Fruit fly (Drosophila melanogaster): ENCODE measurements around the gene GMF.

GMF gene

dm6 chr2L:16287602-16288392 is 15.0 kb downstream of the GMF start, which contains the start of the genes crp and pkaap (continued):
- TF ChIP-seq luna (GFP tag; optimal IDR thresholded peaks at IDR 0.05): peak; percentile 36
- no peak for TF ChIP-seq CG1024 (GFP tag; IDR thresholded peaks at IDR 0.05)
- peak; percentile 65 for TF ChIP-seq CG7556 (GFP tag; optimal IDR thresholded peaks at IDR 0.05)
- TF ChIP-seq CG1603 (tag; optimal IDR thresholded peaks at IDR 0.05): peak; percentile 89
- peak; percentile 82 for TF ChIP-seq emc (GFP tag; optimal IDR thresholded peaks at IDR 0.05)
- no peak for TF ChIP-seq CG11695 (GFP tag; IDR thresholded peaks at IDR 0.05)
- TF ChIP-seq lov (optimal IDR thresholded peaks at IDR 0.05): no peak
- no peak for TF ChIP-seq lov (GFP tag; IDR thresholded peaks at IDR 0.05)
- TF ChIP-seq Dfd (GFP tag; optimal IDR thresholded peaks at IDR 0.05): no peak
- peak; percentile 70 for TF ChIP-seq CG9817 (tag; optimal IDR thresholded peaks at IDR 0.05)
- TF ChIP-seq CG17912 (GFP tag; optimal IDR thresholded peaks at IDR 0.05): peak; percentile 74
- TF ChIP-seq Nf-YB (GFP tag; optimal IDR thresholded peaks at IDR 0.05): no peak
- TF ChIP-seq CG11456 (GFP tag; IDR thresholded peaks at IDR 0.05): no peak
- TF ChIP-seq Sox102F (GFP tag; optimal IDR thresholded peaks at IDR 0.05): no peak
- TF ChIP-seq Gug (GFP tag; IDR thresholded peaks at IDR 0.05): peak; percentile 81
- peak; percentile 85 for TF ChIP-seq CG12155 (GFP tag; optimal IDR thresholded peaks at IDR 0.05)
- no peak for TF ChIP-seq ap (GFP tag; IDR thresholded peaks at IDR 0.05)
- TF ChIP-seq Nf-YC (tag; optimal IDR thresholded peaks at IDR 0.05): peak; percentile 40
- TF ChIP-seq ind (GFP tag; optimal IDR thresholded peaks at IDR 0.05): peak; percentile 83
- peak; percentile 76 for TF ChIP-seq CG7786 (GFP tag; optimal IDR thresholded peaks at IDR 0.05)
- TF ChIP-seq dpn (GFP tag; optimal IDR thresholded peaks at IDR 0.05): peak; percentile 91
- TF ChIP-seq CG2712 (tag; optimal IDR thresholded peaks at IDR 0.05): peak; percentile 77
- peak; percentile 66 for TF ChIP-seq Asciz (GFP tag; optimal IDR thresholded peaks at IDR 0.05)
- peak; percentile 74 for TF ChIP-seq CG1792 (GFP tag; optimal IDR thresholded peaks at IDR 0.05)
- no peak for TF ChIP-seq amos (GFP tag; IDR thresholded peaks at IDR 0.05; ENCODE audit: partially characterized antibody)
- peak; percentile 94 for TF ChIP-seq HLHmδ (GFP tag; optimal IDR thresholded peaks at IDR 0.05)
- no peak for TF ChIP-seq Ptx1 (GFP tag; IDR thresholded peaks at IDR 0.05)
- TF ChIP-seq CG8944 (GFP tag; optimal IDR thresholded peaks at IDR 0.05): peak; percentile 93
- TF ChIP-seq CG7963 (GFP tag; IDR thresholded peaks at IDR 0.05; ENCODE audit: partially characterized antibody): no peak
- TF ChIP-seq Dll (GFP tag; IDR thresholded peaks at IDR 0.05; ENCODE audit: partially characterized antibody): no peak
- TF ChIP-seq CG3407 (GFP tag; optimal IDR thresholded peaks at IDR 0.05): peak; percentile 69
- peak; percentile 13 for TF ChIP-seq CG15073 (GFP tag; optimal IDR thresholded peaks at IDR 0.05)
- TF ChIP-seq CG13624 (GFP tag; optimal IDR thresholded peaks at IDR 0.05): peak; percentile 78
- peak; percentile 89 for TF ChIP-seq CG1647 (GFP tag; optimal IDR thresholded peaks at IDR 0.05)
- no peak for TF ChIP-seq CG17612 (GFP tag; IDR thresholded peaks at IDR 0.05)
- peak; percentile 3 for TF ChIP-seq D19B (GFP tag; optimal IDR thresholded peaks at IDR 0.05)
- TF ChIP-seq Usf (GFP tag; optimal IDR thresholded peaks at IDR 0.05): peak; percentile 47
- TF ChIP-seq CG17568 (GFP tag; optimal IDR thresholded peaks at IDR 0.05): no peak
- peak; percentile 65 for TF ChIP-seq NK7.1 (GFP tag; optimal IDR thresholded peaks at IDR 0.05)
- no peak for TF ChIP-seq cas (GFP tag; IDR thresholded peaks at IDR 0.05)
- no peak for TF ChIP-seq CG14667 (GFP tag; IDR thresholded peaks at IDR 0.05)
- no peak for TF ChIP-seq ro (GFP tag; IDR thresholded peaks at IDR 0.05)
- no peak for TF ChIP-seq CG9932 (GFP tag; IDR thresholded peaks at IDR 0.05)
- peak; percentile 72 for TF ChIP-seq Mes4 (GFP tag; optimal IDR thresholded peaks at IDR 0.05)
- TF ChIP-seq Stat92E (GFP tag; optimal IDR thresholded peaks at IDR 0.05): peak in 1 of 3 experiments; percentile 84
- peak; percentile 88 for TF ChIP-seq CG30403 (GFP tag; optimal IDR thresholded peaks at IDR 0.05)
- TF ChIP-seq Sox100B (GFP tag; optimal IDR thresholded peaks at IDR 0.05): no peak
- TF ChIP-seq br (optimal IDR thresholded peaks at IDR 0.05): no peak
- peak; percentile 76 for TF ChIP-seq CG4820 (GFP tag; optimal IDR thresholded peaks at IDR 0.05)
- TF ChIP-seq GATAe (GFP tag; conservative IDR thresholded peaks at IDR 0.05): no peak

Data from whole organism, embryonic.